Fruit fly (Drosophila melanogaster) whole organism, embryonic: Measurements from ENCODE around the gene Gr64f.

ENCODE experiments used
- Atf6 ChIP-seq: fragments of 200-800 bp; sonication (Bioruptor generic); IDR thresholded peaks from 2 replicates; pipeline ENCODE4 v1.3.6; 2022; ENCODE audit warnings: missing biosample characterization, missing genetic modification characterization
- Bgb ChIP-seq: fragments of 200-800 bp; sonication (Bioruptor generic); IDR thresholded peaks from 2 replicates; pipeline ENCODE4 v1.3.6; 2022; ENCODE audit warnings: missing biosample characterization, missing genetic modification characterization; ENCODE audit not compliant: partially characterized antibody
- CG1024 ChIP-seq: fragments of 200-800 bp; sonication (Bioruptor generic); IDR thresholded peaks from 2 replicates; pipeline ENCODE4 v1.3.6; 2022; ENCODE audit warnings: missing biosample characterization, missing genetic modification characterization
- CG11398 ChIP-seq: fragments of 200-800 bp; sonication (Bioruptor generic); optimal IDR thresholded peaks from 2 replicates; lab custom pipeline; 2016; ENCODE audit warnings: missing biosample characterization, missing genetic modification characterization
- CG11695 ChIP-seq: fragments of 200-800 bp; sonication (Bioruptor generic); IDR thresholded peaks from 3 replicates; pipeline ENCODE4 v1.3.6; 2022; ENCODE audit warnings: missing biosample characterization, missing genetic modification characterization
- CG12155 ChIP-seq: fragments of 200-800 bp; sonication (Bioruptor generic); optimal IDR thresholded peaks from 3 replicates; lab custom pipeline; 2016; ENCODE audit warnings: missing biosample characterization, missing genetic modification characterization
- CG12219 ChIP-seq: fragments of 200-800 bp; sonication (Bioruptor generic); optimal IDR thresholded peaks from 3 replicates; lab custom pipeline; 2018; ENCODE audit warnings: missing biosample characterization, mild to moderate bottlenecking, missing genetic modification characterization
- CG14050 ChIP-seq: fragments of 200-800 bp; sonication (Bioruptor generic); IDR thresholded peaks from 3 replicates; pipeline ENCODE4 v1.3.6; 2022; ENCODE audit warnings: missing biosample characterization, missing genetic modification characterization
- CG14441 ChIP-seq: fragments of 200-800 bp; sonication (Bioruptor generic); IDR thresholded peaks from 2 replicates; pipeline ENCODE4 v1.3.6; 2022; ENCODE audit warnings: missing biosample characterization, missing genetic modification characterization
- CG14860 ChIP-seq: fragments of 200-800 bp; sonication (Bioruptor generic); IDR thresholded peaks from 3 replicates; pipeline ENCODE4 v1.3.6; 2022; ENCODE audit warnings: missing biosample characterization, missing genetic modification characterization; ENCODE audit not compliant: partially characterized antibody
- CG16779 ChIP-seq: fragments of 200-800 bp; sonication (Bioruptor generic); IDR thresholded peaks from 2 replicates; pipeline ENCODE4 v1.3.6; 2022; ENCODE audit warnings: missing biosample characterization, missing genetic modification characterization
- CG16863 ChIP-seq: fragments of 200-800 bp; sonication (Bioruptor generic); optimal IDR thresholded peaks from 3 replicates; lab custom pipeline; 2016; ENCODE audit warnings: missing biosample characterization, missing genetic modification characterization
- CG17802 ChIP-seq: fragments of 200-800 bp; sonication (Bioruptor generic); optimal IDR thresholded peaks from 2 replicates; lab custom pipeline; 2018; ENCODE audit warnings: missing biosample characterization, mild to moderate bottlenecking, missing genetic modification characterization, moderate library complexity
- CG18764 ChIP-seq: fragments of 200-800 bp; sonication (Bioruptor generic); optimal IDR thresholded peaks from 3 replicates; lab custom pipeline; 2016; ENCODE audit warnings: missing biosample characterization, missing genetic modification characterization
- CG2678 ChIP-seq: fragments of 200-800 bp; sonication (Bioruptor generic); optimal IDR thresholded peaks from 3 replicates; lab custom pipeline; 2019; ENCODE audit warnings: missing biosample characterization, mild to moderate bottlenecking, missing genetic modification characterization, moderate library complexity
- CG33557 ChIP-seq: fragments of 200-800 bp; sonication (Bioruptor generic); optimal IDR thresholded peaks from 2 replicates; lab custom pipeline; 2019; ENCODE audit warnings: missing biosample characterization, mild to moderate bottlenecking, missing genetic modification characterization, moderate library complexity
- CG4328 ChIP-seq: fragments of 200-800 bp; sonication (Bioruptor generic); optimal IDR thresholded peaks from 3 replicates; lab custom pipeline; 2017; ENCODE audit warnings: missing biosample characterization, missing genetic modification reagents, missing genetic modification characterization
- CG4404 ChIP-seq: fragments of 200-800 bp; sonication (Bioruptor generic); IDR thresholded peaks from 2 replicates; pipeline ENCODE4 v1.3.6; 2022; ENCODE audit warnings: missing biosample characterization, missing genetic modification characterization
- CG4820 ChIP-seq: fragments of 200-800 bp; sonication (Bioruptor generic); optimal IDR thresholded peaks from 3 replicates; lab custom pipeline; 2016; ENCODE audit warnings: missing biosample characterization, missing genetic modification characterization
- CG8089 ChIP-seq: fragments of 200-800 bp; sonication (Bioruptor generic); optimal IDR thresholded peaks from 3 replicates; lab custom pipeline; 2016; ENCODE audit warnings: missing biosample characterization, missing genetic modification characterization
- CG9215 ChIP-seq: fragments of 200-800 bp; sonication (Bioruptor generic); IDR thresholded peaks from 2 replicates; pipeline ENCODE4 v1.3.6; 2022; ENCODE audit warnings: missing biosample characterization, missing genetic modification characterization
- CG9609 ChIP-seq: fragments of 200-800 bp; sonication (Bioruptor generic); optimal IDR thresholded peaks from 3 replicates; lab custom pipeline; 2016; ENCODE audit warnings: missing biosample characterization, missing genetic modification characterization
- CHES-1-like ChIP-seq: fragments of 200-800 bp; sonication (Bioruptor generic); optimal IDR thresholded peaks from 2 replicates; lab custom pipeline; 2016; ENCODE audit warnings: missing biosample characterization, missing genetic modification characterization
- CoRest ChIP-seq: fragments of 200-800 bp; sonication (Bioruptor generic); optimal IDR thresholded peaks from 3 replicates; lab custom pipeline; 2018; ENCODE audit warnings: missing biosample characterization, mild to moderate bottlenecking, missing genetic modification characterization, moderate library complexity
- Dref ChIP-seq: fragments of 200-800 bp; sonication (Bioruptor generic); IDR thresholded peaks from 2 replicates; pipeline ENCODE4 v1.3.6; 2022; ENCODE audit warnings: missing biosample characterization, missing genetic modification characterization
- H15 ChIP-seq: fragments of 200-800 bp; sonication (Bioruptor generic); IDR thresholded peaks from 3 replicates; pipeline ENCODE4 v1.3.6; 2022; ENCODE audit warnings: missing biosample characterization, missing genetic modification characterization
- HLH54F ChIP-seq: fragments of 200-800 bp; sonication (Bioruptor generic); optimal IDR thresholded peaks from 3 replicates; lab custom pipeline; 2016; ENCODE audit warnings: missing biosample characterization, missing genetic modification characterization
- Hr51 ChIP-seq, 2 experiments: fragments of 200-800 bp; sonication (Bioruptor generic); optimal IDR thresholded peaks; 2 replicates in 1 of 2; 3 replicates in 1 of 2; lab custom pipeline; 2016 to 2018; ENCODE audit warnings: missing biosample characterization in 2 of 2, missing genetic modification characterization in 2 of 2, mild to moderate bottlenecking in 1 of 2, moderate library complexity in 1 of 2
- Meics ChIP-seq: fragments of 200-800 bp; sonication (Bioruptor generic); optimal IDR thresholded peaks from 2 replicates; lab custom pipeline; 2017; ENCODE audit warnings: missing biosample characterization, mild to moderate bottlenecking, missing genetic modification characterization
- Mrtf ChIP-seq: fragments of 200-800 bp; sonication (Bioruptor generic); IDR thresholded peaks from 3 replicates; pipeline ENCODE4 v1.3.6; 2022; ENCODE audit warnings: missing biosample characterization, missing genetic modification characterization
- NFAT ChIP-seq: fragments of 200-800 bp; sonication (Bioruptor generic); IDR thresholded peaks from 2 replicates; pipeline ENCODE4 v1.3.6; 2022; ENCODE audit warnings: missing biosample characterization, missing genetic modification characterization
- Taf1 ChIP-seq: fragments of 200-800 bp; sonication (Bioruptor generic); IDR thresholded peaks from 2 replicates; pipeline ENCODE4 v1.3.6; 2022; ENCODE audit warnings: missing biosample characterization, missing genetic modification characterization
- bcd ChIP-seq: fragments of 200-800 bp; sonication (Bioruptor generic); optimal IDR thresholded peaks from 2 replicates; lab custom pipeline; 2017; ENCODE audit warnings: missing biosample characterization, mild to moderate bottlenecking, missing genetic modification characterization
- br ChIP-seq: fragments of >200 bp; optimal IDR thresholded peaks from 2 replicates; lab custom pipeline; 2017
- cg ChIP-seq: fragments of 200-800 bp; sonication (Bioruptor generic); optimal IDR thresholded peaks from 3 replicates; lab custom pipeline; 2019; ENCODE audit warnings: missing biosample characterization, mild to moderate bottlenecking, missing genetic modification characterization, moderate library complexity
- emc ChIP-seq: fragments of 200-800 bp; sonication (Bioruptor generic); optimal IDR thresholded peaks from 2 replicates; lab custom pipeline; 2016; ENCODE audit warnings: missing biosample characterization, missing genetic modification characterization
- ftz-f1 ChIP-seq: fragments of 200-800 bp; sonication (Bioruptor generic); optimal IDR thresholded peaks from 2 replicates; lab custom pipeline; 2016; ENCODE audit warnings: missing biosample characterization, missing genetic modification characterization
- gsb-n ChIP-seq: fragments of 200-800 bp; sonication (Bioruptor generic); optimal IDR thresholded peaks from 3 replicates; lab custom pipeline; 2018; ENCODE audit warnings: missing biosample characterization, mild to moderate bottlenecking, missing genetic modification characterization
- klu ChIP-seq: fragments of 200-800 bp; sonication (Bioruptor generic); IDR thresholded peaks from 2 replicates; pipeline ENCODE4 v1.3.6; 2022; ENCODE audit warnings: missing biosample characterization, missing genetic modification characterization
- lbe ChIP-seq: fragments of 200-800 bp; sonication (Bioruptor generic); optimal IDR thresholded peaks from 2 replicates; lab custom pipeline; 2016; ENCODE audit warnings: missing biosample characterization, mild to moderate bottlenecking, missing genetic modification characterization
- lov ChIP-seq, 2 experiments: fragments of 200-800 bp in 1 of 2; fragments of >200 bp in 1 of 2; sonication (Bioruptor generic) in 1 of 2; IDR thresholded peaks in 1 of 2; optimal IDR thresholded peaks in 1 of 2; 2 replicates in 1 of 2; 3 replicates in 1 of 2; pipeline versions ENCODE4 v1.3.6 to Lab custom; 2017 to 2022; ENCODE audit warnings: missing biosample characterization in 1 of 2, missing genetic modification characterization in 1 of 2
- mirr ChIP-seq: fragments of 200-800 bp; sonication (Bioruptor generic); optimal IDR thresholded peaks from 3 replicates; lab custom pipeline; 2018; ENCODE audit warnings: missing biosample characterization, mild to moderate bottlenecking, missing genetic modification characterization
- nerfin-2 ChIP-seq: fragments of 200-800 bp; sonication (Bioruptor generic); IDR thresholded peaks from 2 replicates; pipeline ENCODE4 v1.3.6; 2022; ENCODE audit warnings: missing biosample characterization, missing genetic modification characterization; ENCODE audit not compliant: partially characterized antibody
- pb ChIP-seq: fragments of 200-800 bp; sonication (Bioruptor generic); optimal IDR thresholded peaks from 3 replicates; lab custom pipeline; 2016; ENCODE audit warnings: missing biosample characterization, missing genetic modification characterization
- sd ChIP-seq: fragments of 200-800 bp; sonication (Bioruptor generic); optimal IDR thresholded peaks from 3 replicates; lab custom pipeline; 2018; ENCODE audit warnings: missing biosample characterization, mild to moderate bottlenecking, missing genetic modification characterization, moderate library complexity
- sens ChIP-seq: fragments of 200-800 bp; sonication (Bioruptor generic); peaks from one replicate; lab custom pipeline; 2016; ENCODE audit warnings: missing biosample characterization, missing genetic modification characterization
- stc ChIP-seq: fragments of 200-800 bp; sonication (Bioruptor generic); IDR thresholded peaks from 2 replicates; pipeline ENCODE4 v1.3.6; 2022; ENCODE audit warnings: missing biosample characterization, missing genetic modification characterization
- tgo ChIP-seq: fragments of 200-800 bp; sonication (Bioruptor generic); IDR thresholded peaks from 3 replicates; pipeline ENCODE4 v1.3.6; 2022; ENCODE audit warnings: missing biosample characterization, missing genetic modification characterization
- toy ChIP-seq: fragments of 200-800 bp; sonication (Bioruptor generic); IDR thresholded peaks from 2 replicates; pipeline ENCODE4 v1.3.6; 2022; ENCODE audit warnings: missing biosample characterization, missing genetic modification characterization
- wek ChIP-seq: fragments of 200-800 bp; sonication (Bioruptor generic); optimal IDR thresholded peaks from 3 replicates; lab custom pipeline; 2018; ENCODE audit warnings: missing biosample characterization, mild to moderate bottlenecking, missing genetic modification characterization, moderate library complexity
- yki ChIP-seq: fragments of >200 bp; optimal IDR thresholded peaks from 3 replicates; lab custom pipeline; 2018
- zfh1 ChIP-seq: fragments of 200-800 bp; sonication (Bioruptor generic); IDR thresholded peaks from 3 replicates; pipeline ENCODE4 v1.3.6; 2022; ENCODE audit warnings: missing biosample characterization, missing genetic modification characterization

Gr64f gene

DNA sequence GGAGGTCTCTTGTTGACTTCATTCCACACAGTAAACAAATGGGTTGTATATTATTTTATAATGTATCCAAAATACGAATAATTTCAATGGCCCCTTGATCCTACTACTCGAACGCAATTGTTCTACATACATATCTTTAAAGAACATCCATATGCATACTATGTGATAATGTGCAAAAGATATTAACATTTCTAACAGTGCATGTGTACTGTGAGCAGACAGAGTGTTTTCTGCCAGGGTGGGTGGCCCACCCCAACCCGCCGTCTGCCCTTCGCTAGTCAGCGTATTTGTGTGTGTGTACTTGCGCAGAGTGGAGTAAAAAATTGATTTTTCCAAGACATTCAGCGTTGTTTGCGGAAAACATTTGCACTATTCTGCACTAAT, 35.4 kb downstream of the Gr64f start (continued):
- TF ChIP-seq gsb-n: no peak
- no peak for TF ChIP-seq CG12155 (GFP tag; lab: Kevin White, UChicago)
- TF ChIP-seq Taf1 (GFP tag; lab: Robert Waterston, UW): peak; percentile 54; the same call in 1 of the 2 replicates
- TF ChIP-seq CHES-1-like: no peak
- peak; percentile 51; the same call in 1 of the 3 replicates for TF ChIP-seq Mrtf
- TF ChIP-seq ftz-f1 (GFP tag; lab: Kevin White, UChicago): no peak
- TF ChIP-seq NFAT (GFP tag; lab: Robert Waterston, UW): 0 out of 2 replicates have a peak, but pooled peaks have one; percentile 34
- peak; percentile 38; the same call in 1 of the 2 replicates for TF ChIP-seq klu (GFP tag; lab: Robert Waterston, UW)
- peak; percentile 41; the same call in 1 of the 2 replicates for TF ChIP-seq CG9215
- no peak for TF ChIP-seq CG11398 (GFP tag; lab: Kevin White, UChicago)
- no peak for TF ChIP-seq Meics (GFP tag; lab: Kevin White, UChicago)
- peak; percentile 76 for TF ChIP-seq stc (GFP tag; lab: Robert Waterston, UW)
- no peak for TF ChIP-seq Dref (GFP tag; lab: Robert Waterston, UW)
- no peak for TF ChIP-seq Bgb (GFP tag; lab: Robert Waterston, UW)
- peak; percentile 67 for TF ChIP-seq CG12219 (GFP tag; lab: Kevin White, UChicago)
- no peak for TF ChIP-seq wek (GFP tag; lab: Kevin White, UChicago)
- TF ChIP-seq yki (lab: Kevin White, UChicago): no peak
- no peak for TF ChIP-seq CG14860 (GFP tag; lab: Robert Waterston, UW)
- TF ChIP-seq cg (GFP tag; lab: Kevin White, UChicago): peak; percentile 6
- TF ChIP-seq lbe (GFP tag; lab: Kevin White, UChicago): peak; percentile 62
- TF ChIP-seq zfh1 (GFP tag; lab: Robert Waterston, UW): peak; percentile 87
- peak; percentile 56; the same call in 1 of the 2 replicates for TF ChIP-seq CG1024 (GFP tag; lab: Robert Waterston, UW)
- peak; percentile 66 for TF ChIP-seq CG14441 (GFP tag; lab: Robert Waterston, UW)
- no peak for TF ChIP-seq emc
- peak; percentile 45 for TF ChIP-seq CG9609 (GFP tag; lab: Kevin White, UChicago)
- no peak for TF ChIP-seq pb (GFP tag; lab: Kevin White, UChicago)
- peak; percentile 37 for TF ChIP-seq CG2678
- no peak for TF ChIP-seq CG33557 (GFP tag; lab: Kevin White, UChicago)
- peak; percentile 42 for TF ChIP-seq HLH54F (GFP tag; lab: Kevin White, UChicago)
- TF ChIP-seq br (lab: Kevin White, UChicago): no peak
- TF ChIP-seq H15 (GFP tag; lab: Robert Waterston, UW): peak; percentile 64; the same call in 2 of the 3 replicates
- no peak for TF ChIP-seq CG8089 (GFP tag; lab: Kevin White, UChicago)
- TF ChIP-seq sd (tag; lab: Kevin White, UChicago): no peak
- TF ChIP-seq tgo: peak; percentile 65
- peak in 1 of 2 experiments; percentile 56 for TF ChIP-seq Hr51 (GFP tag; optimal IDR thresholded peaks at IDR 0.05; lab: Kevin White, UChicago)
- TF ChIP-seq CG16779 (GFP tag; lab: Robert Waterston, UW): no peak
- TF ChIP-seq CG4328 (GFP tag; lab: Kevin White, UChicago): no peak
- peak; percentile 74 for TF ChIP-seq Atf6 (GFP tag; lab: Robert Waterston, UW)
- TF ChIP-seq nerfin-2: no peak
- TF ChIP-seq CG4820 (GFP tag; lab: Kevin White, UChicago): peak; percentile 53
- TF ChIP-seq CG4404 (GFP tag; lab: Robert Waterston, UW): peak; percentile 6; the same call in 1 of the 2 replicates
- TF ChIP-seq CG14050 (GFP tag; lab: Robert Waterston, UW): peak; percentile 74
- peak; percentile 43; the same call in 1 of the 2 replicates for TF ChIP-seq toy
- no peak for TF ChIP-seq lov (optimal IDR thresholded peaks at IDR 0.05; lab: Kevin White, UChicago)
- TF ChIP-seq lov (GFP tag; IDR thresholded peaks at IDR 0.05; lab: Robert Waterston, UW): no peak
- TF ChIP-seq CG18764 (GFP tag; lab: Kevin White, UChicago): peak; percentile 0
- TF ChIP-seq CoRest (tag; lab: Kevin White, UChicago): no peak
- TF ChIP-seq CG16863: no peak
- TF ChIP-seq mirr (GFP tag; lab: Kevin White, UChicago): no peak
- peak; percentile 39 for TF ChIP-seq bcd (GFP tag; lab: Kevin White, UChicago)
- peak; percentile 47 for TF ChIP-seq CG17802 (tag; lab: Kevin White, UChicago)
- peak; percentile 79 for TF ChIP-seq CG11695 (GFP tag; lab: Robert Waterston, UW)
- no peak for TF ChIP-seq sens (GFP tag; lab: Kevin White, UChicago)
